Fruit fly (Drosophila melanogaster) whole organism, embryonic: ENCODE results near the gene Apoltp.

Experiments
- Blimp-1 ChIP-seq: fragments of 200-800 bp; sonication (Bioruptor generic); optimal IDR thresholded peaks from 3 replicates; lab custom pipeline; 2018; ENCODE audit warnings: missing biosample characterization, missing genetic modification characterization, mild to moderate bottlenecking, moderate library complexity, missing genetic modification reagents
- CG10147 ChIP-seq: fragments of 200-800 bp; sonication (Bioruptor generic); optimal IDR thresholded peaks from 2 replicates; lab custom pipeline; 2019; ENCODE audit warnings: missing biosample characterization, mild to moderate bottlenecking, missing genetic modification characterization, moderate library complexity
- CG10543 ChIP-seq: fragments of 200-800 bp; sonication (Bioruptor generic); optimal IDR thresholded peaks from 3 replicates; lab custom pipeline; 2017; ENCODE audit warnings: missing biosample characterization, mild to moderate bottlenecking, missing genetic modification characterization, moderate library complexity
- CG11723 ChIP-seq: fragments of 200-800 bp; sonication (Bioruptor generic); optimal IDR thresholded peaks from 2 replicates; lab custom pipeline; 2017; ENCODE audit warnings: missing biosample characterization, mild to moderate bottlenecking, missing genetic modification characterization
- CG17612 ChIP-seq: fragments of 200-800 bp; sonication (Bioruptor generic); IDR thresholded peaks from 2 replicates; pipeline ENCODE4 v1.3.6; 2022; ENCODE audit warnings: missing biosample characterization, missing genetic modification characterization
- CG18764 ChIP-seq: fragments of 200-800 bp; sonication (Bioruptor generic); optimal IDR thresholded peaks from 3 replicates; lab custom pipeline; 2016; ENCODE audit warnings: missing biosample characterization, missing genetic modification characterization
- CG2116 ChIP-seq: fragments of 200-800 bp; sonication (Bioruptor generic); optimal IDR thresholded peaks from 3 replicates; lab custom pipeline; 2018; ENCODE audit warnings: missing biosample characterization, mild to moderate bottlenecking, missing genetic modification characterization
- CG33213 ChIP-seq: fragments of 200-800 bp; sonication (Bioruptor generic); optimal IDR thresholded peaks from 3 replicates; lab custom pipeline; 2016; ENCODE audit warnings: missing biosample characterization, missing genetic modification characterization
- CG33557 ChIP-seq: fragments of 200-800 bp; sonication (Bioruptor generic); optimal IDR thresholded peaks from 2 replicates; lab custom pipeline; 2019; ENCODE audit warnings: missing biosample characterization, mild to moderate bottlenecking, missing genetic modification characterization, moderate library complexity
- CG34376 ChIP-seq: fragments of 200-800 bp; sonication (Bioruptor generic); optimal IDR thresholded peaks from 2 replicates; lab custom pipeline; 2018; ENCODE audit warnings: missing biosample characterization, mild to moderate bottlenecking, missing genetic modification characterization
- CG6683 ChIP-seq: fragments of 200-800 bp; sonication (Bioruptor generic); optimal IDR thresholded peaks from 2 replicates; lab custom pipeline; 2017; ENCODE audit warnings: missing biosample characterization, mild to moderate bottlenecking, missing genetic modification characterization, missing genetic modification reagents
- CG6689 ChIP-seq: fragments of 200-800 bp; sonication (Bioruptor generic); IDR thresholded peaks from 2 replicates; pipeline ENCODE4 v1.3.6; 2022; ENCODE audit warnings: missing biosample characterization, missing genetic modification characterization
- CG7357 ChIP-seq: fragments of 200-800 bp; sonication (Bioruptor generic); IDR thresholded peaks from 3 replicates; pipeline ENCODE4 v1.3.6; 2022; ENCODE audit warnings: missing biosample characterization, missing genetic modification characterization
- CG9609 ChIP-seq: fragments of 200-800 bp; sonication (Bioruptor generic); optimal IDR thresholded peaks from 3 replicates; lab custom pipeline; 2016; ENCODE audit warnings: missing biosample characterization, missing genetic modification characterization
- CHES-1-like ChIP-seq: fragments of 200-800 bp; sonication (Bioruptor generic); optimal IDR thresholded peaks from 2 replicates; lab custom pipeline; 2016; ENCODE audit warnings: missing biosample characterization, missing genetic modification characterization
- Camta ChIP-seq: fragments of 200-800 bp; sonication (Bioruptor generic); optimal IDR thresholded peaks from 2 replicates; lab custom pipeline; 2016; ENCODE audit warnings: missing biosample characterization, missing genetic modification characterization
- CkIIα-i1 ChIP-seq: fragments of 200-800 bp; sonication (Bioruptor generic); IDR thresholded peaks from 2 replicates; pipeline ENCODE4 v1.3.6; 2022; ENCODE audit warnings: missing biosample characterization, missing genetic modification characterization
- D19B ChIP-seq: fragments of 200-800 bp; sonication (Bioruptor generic); optimal IDR thresholded peaks from 2 replicates; lab custom pipeline; 2017; ENCODE audit warnings: missing biosample characterization, mild to moderate bottlenecking, missing genetic modification characterization
- Dfd ChIP-seq, 2 experiments: fragments of >200 bp; optimal IDR thresholded peaks; 2 replicates each; lab custom pipeline; 2017; ENCODE audit warnings: missing biosample characterization in 2 of 2, missing genetic modification characterization in 2 of 2
- Dll ChIP-seq: fragments of 200-800 bp; sonication (Bioruptor generic); IDR thresholded peaks from 4 replicates; pipeline ENCODE4 v1.3.6; 2022; ENCODE audit warnings: missing biosample characterization, missing genetic modification characterization; ENCODE audit not compliant: partially characterized antibody
- Drgx ChIP-seq: fragments of 200-800 bp; sonication (Bioruptor generic); IDR thresholded peaks from 2 replicates; pipeline ENCODE4 v1.3.6; 2022; ENCODE audit warnings: missing biosample characterization, missing genetic modification characterization
- GATAe ChIP-seq: fragments of 200-800 bp; sonication (Bioruptor generic); conservative IDR thresholded peaks from 2 replicates; pipeline ENCODE4 v1.3.6; 2022; ENCODE audit warnings: missing biosample characterization, missing genetic modification characterization
- Gsc ChIP-seq: fragments of 200-800 bp; sonication (Bioruptor generic); IDR thresholded peaks from 2 replicates; pipeline ENCODE4 v1.3.6; 2022; ENCODE audit warnings: missing biosample characterization, missing genetic modification characterization
- Hr78 ChIP-seq, 2 experiments: fragments of 200-800 bp in 1 of 2; fragments of >200 bp in 1 of 2; sonication (Bioruptor generic) in 1 of 2; optimal IDR thresholded peaks; 2 replicates each; lab custom pipeline; 2017 to 2019; ENCODE audit warnings: missing biosample characterization in 2 of 2, missing genetic modification characterization in 2 of 2, mild to moderate bottlenecking in 1 of 2, moderate library complexity in 1 of 2
- Med ChIP-seq: fragments of 200-800 bp; sonication (Bioruptor generic); peaks from one replicate; lab custom pipeline; 2016; ENCODE audit warnings: missing biosample characterization, missing genetic modification characterization, mild to moderate bottlenecking, inconsistent platforms, moderate library complexity
- NfI ChIP-seq: fragments of 200-800 bp; sonication (Bioruptor generic); optimal IDR thresholded peaks from 3 replicates; lab custom pipeline; 2018; ENCODE audit warnings: missing biosample characterization, mild to moderate bottlenecking, missing genetic modification characterization, moderate library complexity
- Pdp1 ChIP-seq, 2 experiments: fragments of 200-800 bp; sonication (Bioruptor generic); optimal IDR thresholded peaks; 3 replicates each; lab custom pipeline; 2016; ENCODE audit warnings: missing biosample characterization in 2 of 2, missing genetic modification characterization in 2 of 2, mild to moderate bottlenecking in 1 of 2, moderate library complexity in 1 of 2
- ato ChIP-seq: fragments of 200-800 bp; sonication (Bioruptor generic); IDR thresholded peaks from 2 replicates; pipeline ENCODE4 v1.3.6; 2022; ENCODE audit warnings: missing biosample characterization, missing genetic modification characterization; ENCODE audit not compliant: partially characterized antibody
- chn ChIP-seq: fragments of 200-800 bp; sonication (Bioruptor generic); optimal IDR thresholded peaks from 2 replicates; lab custom pipeline; 2016; ENCODE audit warnings: missing biosample characterization, missing genetic modification characterization
- dimm ChIP-seq: fragments of 200-800 bp; sonication (Bioruptor generic); IDR thresholded peaks from 2 replicates; pipeline ENCODE4 v1.3.6; 2022; ENCODE audit warnings: missing biosample characterization, missing genetic modification characterization
- eyg ChIP-seq: fragments of 200-800 bp; sonication (Bioruptor generic); optimal IDR thresholded peaks from 3 replicates; lab custom pipeline; 2016; ENCODE audit warnings: missing biosample characterization, missing genetic modification characterization
- ftz-f1 ChIP-seq: fragments of 200-800 bp; sonication (Bioruptor generic); optimal IDR thresholded peaks from 2 replicates; lab custom pipeline; 2016; ENCODE audit warnings: missing biosample characterization, missing genetic modification characterization
- gcm2 ChIP-seq: fragments of 200-800 bp; sonication (Bioruptor generic); optimal IDR thresholded peaks from 2 replicates; lab custom pipeline; 2016; ENCODE audit warnings: missing biosample characterization, missing genetic modification characterization
- gem ChIP-seq: fragments of 200-800 bp; sonication (Bioruptor generic); optimal IDR thresholded peaks from 2 replicates; lab custom pipeline; 2019; ENCODE audit warnings: missing biosample characterization, mild to moderate bottlenecking, missing genetic modification characterization, moderate library complexity
- grn ChIP-seq: fragments of 200-800 bp; sonication (Bioruptor generic); optimal IDR thresholded peaks from 3 replicates; lab custom pipeline; 2017; ENCODE audit warnings: missing biosample characterization, missing genetic modification characterization
- pb ChIP-seq: fragments of 200-800 bp; sonication (Bioruptor generic); optimal IDR thresholded peaks from 3 replicates; lab custom pipeline; 2016; ENCODE audit warnings: missing biosample characterization, missing genetic modification characterization
- prd ChIP-seq, 3 experiments: fragments of >200 bp in 2 of 3; fragments of 200-800 bp in 1 of 3; sonication (Bioruptor generic) in 1 of 3; optimal IDR thresholded peaks in 2 of 3; IDR thresholded peaks in 1 of 3; 2 replicates in 2 of 3; 3 replicates in 1 of 3; pipeline versions ENCODE4 v1.3.6 to Lab custom; 2017 to 2022; ENCODE audit warnings: missing biosample characterization in 1 of 3, missing genetic modification characterization in 1 of 3
- pros ChIP-seq: fragments of 200-800 bp; sonication (Bioruptor generic); optimal IDR thresholded peaks from 3 replicates; lab custom pipeline; 2019; ENCODE audit warnings: missing biosample characterization, mild to moderate bottlenecking, missing genetic modification characterization, moderate library complexity
- pzg ChIP-seq: fragments of 200-800 bp; sonication (Bioruptor generic); optimal IDR thresholded peaks from 3 replicates; lab custom pipeline; 2018; ENCODE audit warnings: missing biosample characterization, mild to moderate bottlenecking, missing genetic modification characterization, moderate library complexity
- rib ChIP-seq: fragments of 200-800 bp; sonication (Bioruptor generic); IDR thresholded peaks from 2 replicates; pipeline ENCODE4 v1.3.6; 2022; ENCODE audit warnings: missing biosample characterization, missing genetic modification characterization
- sd ChIP-seq: fragments of 200-800 bp; sonication (Bioruptor generic); optimal IDR thresholded peaks from 3 replicates; lab custom pipeline; 2018; ENCODE audit warnings: missing biosample characterization, mild to moderate bottlenecking, missing genetic modification characterization, moderate library complexity
- sens-2 ChIP-seq: fragments of 200-800 bp; sonication (Bioruptor generic); IDR thresholded peaks from 2 replicates; pipeline ENCODE4 v1.3.6; 2022; ENCODE audit warnings: missing biosample characterization, missing genetic modification characterization
- ssp ChIP-seq: fragments of 200-800 bp; sonication (Bioruptor generic); IDR thresholded peaks from 2 replicates; pipeline ENCODE4 v1.3.6; 2022; ENCODE audit warnings: missing biosample characterization, missing genetic modification characterization
- stc ChIP-seq: fragments of 200-800 bp; sonication (Bioruptor generic); IDR thresholded peaks from 2 replicates; pipeline ENCODE4 v1.3.6; 2022; ENCODE audit warnings: missing biosample characterization, missing genetic modification characterization
- sug ChIP-seq: fragments of 200-800 bp; optimal IDR thresholded peaks from 2 replicates; lab custom pipeline; 2019; ENCODE audit warnings: missing biosample characterization, mild to moderate bottlenecking, missing genetic modification characterization, moderate library complexity
- usp ChIP-seq: fragments of >200 bp; optimal IDR thresholded peaks from 2 replicates; lab custom pipeline; 2017; ENCODE audit warnings: missing biosample characterization, missing genetic modification characterization
- vfl ChIP-seq: fragments of 200-800 bp; sonication (Bioruptor generic); optimal IDR thresholded peaks from 2 replicates; lab custom pipeline; 2016; ENCODE audit warnings: missing biosample characterization, missing genetic modification characterization
- vvl ChIP-seq: fragments of 200-800 bp; sonication (Bioruptor generic); IDR thresholded peaks from 2 replicates; pipeline ENCODE4 v1.3.6; 2022; ENCODE audit warnings: missing biosample characterization, missing genetic modification characterization
- zf30C ChIP-seq: fragments of 200-800 bp; sonication (Bioruptor generic); optimal IDR thresholded peaks from 3 replicates; lab custom pipeline; 2018; ENCODE audit warnings: missing biosample characterization, mild to moderate bottlenecking, missing genetic modification characterization

The Apoltp gene

DNA sequence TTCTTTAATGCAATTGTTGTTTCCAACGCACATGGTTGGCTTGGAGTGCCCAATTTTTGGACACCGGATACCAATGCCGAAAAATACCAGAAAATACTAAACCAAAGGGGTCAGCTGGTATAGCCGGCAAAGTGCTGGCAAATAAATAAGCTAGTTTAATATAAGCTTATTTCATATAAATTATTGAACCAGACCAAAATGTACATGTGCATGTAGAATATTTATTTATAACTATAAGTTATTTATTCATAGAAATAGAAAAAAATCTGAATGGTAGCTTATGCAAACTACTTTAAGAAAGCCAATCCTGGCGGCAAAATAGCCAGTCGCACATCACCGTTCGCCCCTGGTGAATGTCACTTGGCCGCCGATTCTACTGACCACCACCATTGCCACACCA, 66.5 kb downstream of the Apoltp start, which contains the start of gene pelo (continued):
- TF ChIP-seq Hr78 (GFP tag; optimal IDR thresholded peaks at IDR 0.05; lab: Kevin White, UChicago) (peak in 1 of 2 experiments; percentile 79), ato (GFP tag; lab: Robert Waterston, UW) (no peak), CkIIα-i1 (GFP tag; lab: Robert Waterston, UW) (no peak)

dm6 chr2L:9703000-9703399, 69.0 kb downstream of the Apoltp start:
- TF ChIP-seq CG9609 (GFP tag; lab: Kevin White, UChicago): no peak
- TF ChIP-seq Dfd (GFP tag; optimal IDR thresholded peaks at IDR 0.05; lab: Kevin White, UChicago): no peak
- TF ChIP-seq gem (tag; lab: Kevin White, UChicago): no peak
- TF ChIP-seq rib: no peak
- TF ChIP-seq Gsc (GFP tag; lab: Robert Waterston, UW): no peak
- no peak for TF ChIP-seq dimm (GFP tag; lab: Robert Waterston, UW)
- TF ChIP-seq pros (GFP tag; lab: Kevin White, UChicago): no peak
- no peak for TF ChIP-seq CG6689
- TF ChIP-seq Blimp-1: no peak
- no peak for TF ChIP-seq CG18764
- no peak for TF ChIP-seq CG33557
- TF ChIP-seq Drgx: no peak
- no peak for TF ChIP-seq vvl
- no peak for TF ChIP-seq Hr78 (GFP tag; optimal IDR thresholded peaks at IDR 0.05; lab: Kevin White, UChicago)
- TF ChIP-seq gcm2 (GFP tag; lab: Kevin White, UChicago): no peak
- TF ChIP-seq sd (tag; lab: Kevin White, UChicago): peak; percentile 46
- TF ChIP-seq CG10543 (GFP tag; lab: Kevin White, UChicago): peak; percentile 34
- TF ChIP-seq CG10147 (GFP tag; lab: Kevin White, UChicago): no peak
- peak; percentile 49 for TF ChIP-seq grn (GFP tag; lab: Kevin White, UChicago)
- TF ChIP-seq Pdp1 (GFP tag; optimal IDR thresholded peaks at IDR 0.05; lab: Kevin White, UChicago): peak in 1 of 2 experiments; percentile 44
- TF ChIP-seq CG2116: no peak
- TF ChIP-seq chn (GFP tag; lab: Kevin White, UChicago): no peak
- TF ChIP-seq CG34376 (GFP tag; lab: Kevin White, UChicago): peak; percentile 48
- TF ChIP-seq prd (optimal IDR thresholded peaks at IDR 0.05; lab: Kevin White, UChicago): no peak
- TF ChIP-seq prd (GFP tag; IDR thresholded peaks at IDR 0.05; lab: Robert Waterston, UW): no peak
- no peak for TF ChIP-seq CG11723
- TF ChIP-seq sens-2 (GFP tag; lab: Robert Waterston, UW): 0 out of 2 replicates have a peak, but pooled peaks have one; percentile 11
- no peak for TF ChIP-seq vfl
- TF ChIP-seq Dll (GFP tag; lab: Robert Waterston, UW): no peak
- TF ChIP-seq pzg: no peak
- peak; percentile 38 for TF ChIP-seq sug (tag; lab: Kevin White, UChicago)
- TF ChIP-seq CG33213 (GFP tag; lab: Kevin White, UChicago): no peak
- TF ChIP-seq ssp (GFP tag; lab: Robert Waterston, UW): no peak
- TF ChIP-seq pb (GFP tag; lab: Kevin White, UChicago): no peak
- no peak for TF ChIP-seq CG6683 (GFP tag; lab: Kevin White, UChicago)
- no peak for TF ChIP-seq CHES-1-like (GFP tag; lab: Kevin White, UChicago)
- TF ChIP-seq stc (GFP tag; lab: Robert Waterston, UW): no peak
- TF ChIP-seq eyg (GFP tag; lab: Kevin White, UChicago): no peak
- no peak for TF ChIP-seq CG17612 (GFP tag; lab: Robert Waterston, UW)
- TF ChIP-seq Camta (GFP tag; lab: Kevin White, UChicago): no peak
- TF ChIP-seq NfI (GFP tag; lab: Kevin White, UChicago): no peak
- no peak for TF ChIP-seq GATAe (GFP tag; lab: Robert Waterston, UW)
- TF ChIP-seq usp (GFP tag; lab: Kevin White, UChicago): no peak
- no peak for TF ChIP-seq CG7357 (GFP tag; lab: Robert Waterston, UW)
- peak; percentile 26 for TF ChIP-seq Med (GFP tag; lab: Kevin White, UChicago)
- TF ChIP-seq zf30C: no peak
- TF ChIP-seq ftz-f1 (GFP tag; lab: Kevin White, UChicago): no peak
- TF ChIP-seq D19B: no peak
